Worm (Caenorhabditis elegans): ENCODE measurements around the gene srbc-58.

srbc-58 gene

DNA sequence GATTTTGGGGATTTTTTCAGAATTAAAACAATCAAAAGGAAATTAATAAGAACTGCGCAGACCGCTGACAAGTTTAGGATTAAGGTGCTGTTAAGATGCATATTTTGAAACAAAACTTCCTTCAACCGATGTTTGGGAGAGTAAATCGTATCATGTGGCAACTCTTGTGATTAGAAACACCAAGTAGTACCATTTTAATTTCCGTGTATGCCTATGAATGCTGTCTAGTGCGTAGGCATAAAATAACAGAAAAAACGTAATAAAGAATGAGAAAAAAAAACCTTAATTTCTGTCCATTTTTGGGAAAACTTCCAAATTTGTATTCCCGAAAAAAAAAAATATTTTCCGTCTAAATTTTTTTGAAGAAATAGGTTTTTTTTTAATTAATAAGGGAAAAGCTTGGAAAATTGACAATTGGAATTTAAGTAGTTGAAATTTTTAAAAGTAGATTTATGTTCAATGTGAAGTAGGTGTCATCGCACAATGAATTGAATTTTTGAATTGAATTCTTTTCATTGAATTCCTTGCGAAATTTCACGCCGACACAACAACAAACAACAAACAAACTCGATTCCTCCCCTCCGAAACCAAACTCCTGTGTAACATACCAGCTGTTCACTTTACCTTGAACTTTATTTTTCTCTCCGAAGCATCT lies 22.0 kb upstream of the srbc-58 start, which contains the start of the genes str-262 and srp-1:
TSS of gene str-262 (minus strand) at position 101 of the 655 bp plus-strand sequence.
TSS of gene srp-1 (plus strand) at position 605 of the 655 bp plus-strand sequence.
- TF ChIP-seq W03F9.2 (tag; optimal IDR thresholded peaks at IDR 0.05) = no peak
- TF ChIP-seq dao-5 (tag; optimal IDR thresholded peaks at IDR 0.05) = no peak
- no peak for TF ChIP-seq him-1 (tag; optimal IDR thresholded peaks at IDR 0.05)

DNA sequence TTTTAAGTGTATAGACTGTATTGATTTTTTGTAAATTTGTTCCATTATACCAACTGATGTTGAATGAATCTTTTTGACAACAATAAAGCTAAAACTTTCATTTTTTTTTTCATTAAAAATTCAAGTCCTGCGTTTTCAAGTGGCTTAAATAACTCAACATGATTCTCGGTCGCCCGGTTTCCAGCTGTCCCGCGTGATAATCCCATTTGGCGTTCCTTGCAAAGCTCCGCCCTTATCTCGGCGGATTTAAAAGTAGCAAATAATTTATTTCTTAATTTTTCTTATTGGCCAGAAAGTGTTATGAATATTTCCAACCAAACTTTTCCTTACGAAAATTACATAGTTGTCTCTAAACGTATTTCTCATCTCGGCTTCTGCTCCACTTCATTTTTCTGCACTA lies 18.6 kb upstream of the srbc-58 start, which contains the start of gene str-20:
TSS of gene str-20 (plus strand) at position 301 of the 400 bp plus-strand sequence.
- no peak for TF ChIP-seq him-1 (tag; optimal IDR thresholded peaks at IDR 0.05)
- TF ChIP-seq W03F9.2 (tag; optimal IDR thresholded peaks at IDR 0.05) = no peak
- TF ChIP-seq dao-5 (tag; optimal IDR thresholded peaks at IDR 0.05) = no peak

DNA sequence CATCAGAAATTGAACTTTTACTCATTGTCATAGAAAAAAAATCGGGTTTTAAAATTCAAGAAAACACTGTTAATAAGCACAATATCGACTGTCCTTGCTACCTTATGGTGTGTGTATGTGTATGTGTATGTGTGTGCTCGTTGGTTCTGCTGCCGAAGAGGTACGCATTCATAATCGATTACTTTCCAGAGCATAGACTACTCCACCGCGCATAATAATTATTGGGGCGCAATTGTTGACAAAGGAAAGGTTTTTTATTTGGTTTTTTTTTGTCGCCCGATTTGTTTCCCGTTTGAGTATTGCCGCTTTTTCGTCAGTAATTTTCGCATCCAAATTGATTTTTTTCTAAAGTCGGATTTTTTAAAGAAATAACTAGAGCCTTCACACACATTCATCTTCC lies 13.6 kb upstream of the srbc-58 start, which contains the start of gene C05E4.15:
TSS of gene C05E4.15 (minus strand) at position 101 of the 400 bp plus-strand sequence.
- TF ChIP-seq him-1 (tag; optimal IDR thresholded peaks at IDR 0.05) (no peak), dao-5 (tag; optimal IDR thresholded peaks at IDR 0.05) (no peak)

DNA sequence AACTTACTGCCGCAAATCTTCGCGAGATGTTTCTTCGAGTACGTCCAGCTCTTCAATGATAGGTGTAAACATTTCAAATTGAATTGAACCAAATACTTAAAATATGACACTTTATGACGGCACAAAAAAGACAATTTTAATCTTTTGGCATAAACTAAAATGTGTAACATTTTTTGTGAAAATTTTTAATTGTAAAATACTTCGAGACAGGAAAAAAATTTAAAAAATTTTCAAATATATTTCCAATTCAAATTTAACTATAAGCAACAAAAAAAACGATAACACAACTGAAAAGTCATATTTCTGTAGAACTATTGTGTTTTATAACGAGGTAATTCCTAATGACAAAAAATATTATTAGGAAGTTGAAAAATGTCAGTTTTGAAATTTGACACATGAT lies 12.9 kb upstream of the srbc-58 start, which contains the start of gene C05E4.12:
TSS of gene C05E4.12 (minus strand) at position 101 of the 400 bp plus-strand sequence.
- no peak for TF ChIP-seq dao-5 (tag; optimal IDR thresholded peaks at IDR 0.05)
- no peak for TF ChIP-seq him-1 (tag; optimal IDR thresholded peaks at IDR 0.05)
- no peak for TF ChIP-seq W03F9.2 (tag; optimal IDR thresholded peaks at IDR 0.05)

DNA sequence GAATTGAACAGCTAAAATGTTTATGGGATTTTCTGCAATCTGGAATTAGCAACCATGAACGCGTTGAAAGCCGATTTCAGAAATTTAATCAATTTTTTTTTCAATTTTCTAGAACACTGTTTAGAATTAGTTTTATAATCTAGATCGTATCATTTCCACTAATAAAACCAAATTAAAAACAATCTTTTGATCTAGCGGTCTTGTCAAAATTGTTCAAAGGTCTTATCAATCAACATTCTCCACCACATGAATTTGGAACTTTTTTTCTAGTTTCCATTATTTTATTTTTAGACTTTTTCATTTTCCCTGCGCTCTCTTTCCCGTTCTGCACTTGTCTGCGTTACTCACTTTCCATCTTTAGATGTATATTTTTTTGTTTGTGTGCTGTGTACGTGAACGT lies 12.5 kb upstream of the srbc-58 start, which contains the start of gene srp-2:
TSS of gene srp-2 (plus strand) at position 301 of the 400 bp plus-strand sequence.
- TF ChIP-seq dao-5 (tag; optimal IDR thresholded peaks at IDR 0.05) = no peak
- no peak for TF ChIP-seq him-1 (tag; optimal IDR thresholded peaks at IDR 0.05)
- TF ChIP-seq W03F9.2 (tag; optimal IDR thresholded peaks at IDR 0.05) = no peak

DNA sequence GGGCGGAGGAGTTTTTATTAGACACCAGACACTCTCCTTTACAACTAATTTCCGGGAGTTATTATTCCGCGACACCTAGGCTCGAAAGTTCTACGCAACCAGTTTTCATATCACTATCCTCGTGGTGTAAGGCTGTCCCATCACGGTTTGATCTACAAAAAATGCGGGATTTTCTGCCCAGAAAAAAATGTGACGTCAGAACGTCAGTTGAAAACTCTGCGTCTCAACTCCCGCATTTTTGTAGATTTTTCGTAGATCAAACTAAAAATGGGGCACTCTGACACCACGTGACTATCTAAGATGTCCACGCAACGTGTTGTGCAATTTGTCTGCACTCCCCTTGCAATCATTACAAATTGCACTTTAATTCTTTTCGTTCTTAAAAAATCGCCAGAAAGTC lies 10.1 kb upstream of the srbc-58 start, which contains the start of gene str-238:
TSS of gene str-238 (plus strand) at position 301 of the 400 bp plus-strand sequence.
- TF ChIP-seq W03F9.2 (tag; optimal IDR thresholded peaks at IDR 0.05) = no peak
- TF ChIP-seq dao-5 (tag; optimal IDR thresholded peaks at IDR 0.05) = no peak
- TF ChIP-seq him-1 (tag; optimal IDR thresholded peaks at IDR 0.05) = no peak

DNA sequence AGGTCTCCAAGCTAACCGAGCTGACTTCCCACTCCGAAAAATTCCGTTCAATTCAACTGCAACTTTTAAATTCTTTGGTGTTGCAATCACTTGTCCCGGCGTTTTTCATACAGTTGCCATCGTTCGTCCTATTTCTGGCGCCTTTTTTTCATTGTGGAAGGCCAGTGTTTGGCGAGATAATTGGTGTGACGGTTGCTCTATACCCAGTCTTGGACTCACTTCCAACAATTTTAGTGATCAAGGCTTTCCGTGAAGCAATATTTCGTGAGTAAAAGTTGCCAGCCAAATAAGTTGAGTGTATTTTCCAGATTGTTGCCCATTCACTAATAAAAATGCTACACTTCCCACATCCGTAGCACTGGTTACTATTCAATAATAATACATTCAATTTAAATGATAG lies 2.6 kb upstream of the srbc-58 start:
- TF ChIP-seq dao-5 (tag; optimal IDR thresholded peaks at IDR 0.05) (no peak), him-1 (tag; optimal IDR thresholded peaks at IDR 0.05) (no peak), W03F9.2 (tag; optimal IDR thresholded peaks at IDR 0.05) (no peak)

DNA sequence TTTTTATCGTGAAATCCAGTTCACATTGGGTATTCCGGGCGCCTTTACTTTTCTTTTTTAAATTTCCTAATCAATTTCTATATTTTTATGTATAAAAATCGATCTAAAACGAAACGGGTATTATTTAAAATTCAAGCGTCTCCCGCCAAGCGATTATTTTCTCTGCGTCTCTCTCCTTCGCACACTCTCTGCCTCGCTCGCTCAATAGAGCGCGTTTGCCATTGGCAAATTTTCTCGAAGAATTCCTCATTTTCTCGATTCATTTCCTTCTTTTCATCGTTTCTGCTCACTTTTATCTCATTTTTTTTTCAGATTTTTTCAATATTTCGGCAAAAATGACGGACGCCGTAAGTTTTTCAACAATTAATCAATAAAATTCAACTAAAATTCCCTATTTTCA lies 1.5 kb upstream of the srbc-58 start, which contains the start of gene sti-1:
TSS of gene sti-1 (plus strand) at position 263 of the 400 bp plus-strand sequence.
- TF ChIP-seq dao-5 (tag; optimal IDR thresholded peaks at IDR 0.05) = no peak
- TF ChIP-seq W03F9.2 (tag; optimal IDR thresholded peaks at IDR 0.05) = peak; percentile 79
- TF ChIP-seq him-1 (tag; optimal IDR thresholded peaks at IDR 0.05) = no peak

DNA sequence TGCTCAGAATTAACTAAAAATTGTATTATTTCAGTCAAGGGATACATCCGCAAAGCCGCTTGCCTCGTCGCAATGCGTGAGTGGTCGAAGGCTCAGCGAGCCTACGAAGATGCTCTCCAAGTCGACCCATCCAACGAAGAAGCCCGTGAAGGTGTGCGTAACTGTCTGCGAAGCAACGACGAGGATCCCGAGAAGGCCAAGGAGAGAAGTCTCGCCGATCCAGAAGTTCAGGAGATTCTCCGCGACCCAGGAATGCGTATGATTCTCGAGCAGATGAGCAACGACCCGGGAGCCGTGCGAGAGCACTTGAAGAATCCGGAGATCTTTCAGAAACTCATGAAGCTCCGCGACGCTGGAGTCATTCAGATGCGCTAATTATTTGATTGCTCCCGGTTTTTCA lies 454 bp upstream of the srbc-58 start:
- no peak for TF ChIP-seq W03F9.2 (tag; optimal IDR thresholded peaks at IDR 0.05)
- TF ChIP-seq dao-5 (tag; optimal IDR thresholded peaks at IDR 0.05) = no peak
- TF ChIP-seq him-1 (tag; optimal IDR thresholded peaks at IDR 0.05) = no peak

DNA sequence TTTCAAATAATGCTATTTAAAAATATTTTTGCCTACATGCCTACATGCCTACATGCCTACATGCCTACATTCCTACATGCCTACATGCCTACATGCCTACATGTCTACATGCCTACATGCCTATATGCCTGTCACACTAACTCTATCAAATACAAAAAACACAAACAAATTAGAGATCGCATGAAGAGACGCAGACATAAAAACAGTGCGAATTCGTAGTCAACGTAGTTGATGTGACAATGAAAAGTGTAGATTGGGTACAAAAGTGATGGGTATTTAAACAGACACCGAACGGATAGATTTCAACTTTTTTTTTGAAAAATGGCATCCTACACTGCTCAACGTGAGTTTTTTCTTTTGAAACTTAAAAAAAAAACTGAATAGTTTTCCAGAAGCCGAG lies 2.5 kb downstream of the srbc-58 start, which contains the start of gene R09E12.9:
TSS of gene R09E12.9 (plus strand) at position 316 of the 400 bp plus-strand sequence.
- no peak for TF ChIP-seq dao-5 (tag; optimal IDR thresholded peaks at IDR 0.05)
- no peak for TF ChIP-seq W03F9.2 (tag; optimal IDR thresholded peaks at IDR 0.05)
- no peak for TF ChIP-seq him-1 (tag; optimal IDR thresholded peaks at IDR 0.05)

DNA sequence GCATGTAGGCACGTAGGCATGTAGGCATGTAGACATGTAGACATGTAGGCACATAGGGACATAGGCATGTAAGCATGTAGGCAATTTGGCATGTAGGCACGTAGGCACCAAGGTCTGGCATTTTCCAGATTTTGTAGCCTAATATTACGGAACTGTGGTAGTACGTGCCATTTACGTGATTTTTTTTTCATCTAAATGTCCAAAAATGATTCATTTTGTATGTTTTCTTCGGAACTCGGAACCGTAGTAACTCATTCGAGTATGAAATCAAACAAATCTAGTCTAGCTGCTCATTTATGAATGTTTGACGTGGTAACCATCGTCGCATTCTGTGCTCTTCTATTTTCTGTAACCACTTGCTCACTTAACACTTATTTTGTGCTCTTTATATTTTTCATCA lies 3.5 kb downstream of the srbc-58 start, which contains the start of gene srbc-59:
TSS of gene srbc-59 (plus strand) at position 301 of the 400 bp plus-strand sequence.
- TF ChIP-seq him-1 (tag; optimal IDR thresholded peaks at IDR 0.05) = no peak
- TF ChIP-seq W03F9.2 (tag; optimal IDR thresholded peaks at IDR 0.05) = no peak
- no peak for TF ChIP-seq dao-5 (tag; optimal IDR thresholded peaks at IDR 0.05)

DNA sequence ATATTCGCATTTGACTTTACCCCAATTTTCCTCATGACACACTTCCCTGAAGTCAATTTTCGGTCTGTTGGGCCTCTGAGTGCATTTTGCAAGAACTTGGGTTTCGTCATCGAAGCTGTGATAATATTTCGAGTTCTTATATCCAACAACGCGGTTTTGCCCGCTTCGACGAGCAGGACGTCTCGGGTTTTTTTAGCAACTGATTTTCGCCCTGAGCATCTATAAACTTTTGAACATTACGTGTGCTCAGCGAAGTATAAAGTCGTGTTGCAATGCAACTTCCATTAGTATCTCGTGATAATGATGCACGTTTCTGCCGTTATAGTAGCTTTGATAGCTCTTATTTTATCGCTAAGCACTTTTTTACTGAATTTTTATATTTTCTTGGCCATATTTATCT lies 5.2 kb downstream of the srbc-58 start, which contains the start of gene srbc-60:
TSS of gene srbc-60 (plus strand) at position 301 of the 400 bp plus-strand sequence.
- TF ChIP-seq W03F9.2 (tag; optimal IDR thresholded peaks at IDR 0.05) = no peak
- no peak for TF ChIP-seq dao-5 (tag; optimal IDR thresholded peaks at IDR 0.05)
- TF ChIP-seq him-1 (tag; optimal IDR thresholded peaks at IDR 0.05) = no peak

DNA sequence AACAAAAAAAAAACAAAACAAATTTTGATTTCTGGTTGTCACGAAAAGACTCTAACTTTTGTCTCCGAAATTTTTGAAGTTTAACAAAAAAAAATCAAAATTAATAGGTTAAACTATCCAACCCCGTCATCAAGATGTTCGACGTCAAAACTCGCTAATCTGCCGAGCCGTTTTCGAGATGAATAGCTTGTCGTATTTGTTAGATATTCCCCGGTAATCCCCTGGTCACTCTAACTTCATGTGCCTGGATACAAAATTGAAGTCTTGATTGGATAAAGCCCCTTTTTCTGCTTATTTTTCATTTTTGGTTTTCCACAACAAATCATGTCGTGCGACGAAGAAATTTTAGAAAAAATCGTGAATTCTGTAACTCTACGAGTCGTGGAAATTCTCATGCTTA lies 7.6 kb downstream of the srbc-58 start, which contains the start of gene srab-16:
TSS of gene srab-16 (plus strand) at position 301 of the 400 bp plus-strand sequence.
- TF ChIP-seq dao-5 (tag; optimal IDR thresholded peaks at IDR 0.05) = no peak
- TF ChIP-seq him-1 (tag; optimal IDR thresholded peaks at IDR 0.05) = no peak
- no peak for TF ChIP-seq W03F9.2 (tag; optimal IDR thresholded peaks at IDR 0.05)

DNA sequence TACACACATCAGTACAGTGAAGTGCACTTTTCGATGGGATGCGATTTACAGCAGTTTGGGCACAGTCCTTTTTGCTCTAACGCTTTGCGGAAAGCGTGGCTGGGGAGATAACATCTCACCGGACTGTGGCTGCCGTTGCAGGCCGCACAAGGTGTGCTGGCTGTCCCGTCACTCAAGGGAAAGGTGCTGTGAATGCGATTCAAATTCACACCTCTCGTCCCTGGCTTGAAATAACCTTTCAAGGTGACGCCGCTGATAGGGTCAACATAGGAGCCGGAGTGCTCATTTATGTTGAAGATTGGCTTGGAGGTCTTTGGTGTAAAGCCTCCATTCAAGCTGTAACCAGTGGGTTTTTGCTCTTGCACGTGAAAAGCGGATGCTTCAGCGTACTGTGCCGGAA lies 19.3 kb downstream of the srbc-58 start:
- TF ChIP-seq dao-5 (tag; optimal IDR thresholded peaks at IDR 0.05) = no peak
- TF ChIP-seq W03F9.2 (tag; optimal IDR thresholded peaks at IDR 0.05) = no peak
- no peak for TF ChIP-seq him-1 (tag; optimal IDR thresholded peaks at IDR 0.05)

Data from whole organism, L4/young adult.